Worm (Caenorhabditis elegans): ENCODE results near the gene T22G5.1.

ce11 chrV:13904446-13904845, 27.8 kb downstream of the T22G5.1 start, which contains the start of gene stdh-3:
- TF ChIP-seq snpc-4 (tag; optimal IDR thresholded peaks at IDR 0.05): no peak
- TF ChIP-seq nhr-237 (tag; optimal IDR thresholded peaks at IDR 0.05): no peak
- TF ChIP-seq lin-39 (tag; optimal IDR thresholded peaks at IDR 0.05): no peak
- TF ChIP-seq nhr-11 (tag; optimal IDR thresholded peaks at IDR 0.05): no peak
- no peak for TF ChIP-seq ztf-11 (tag; optimal IDR thresholded peaks at IDR 0.05)
- no peak for TF ChIP-seq ceh-82 (tag; optimal IDR thresholded peaks at IDR 0.05)
- no peak for TF ChIP-seq F13H6.1 (tag; optimal IDR thresholded peaks at IDR 0.05)
- TF ChIP-seq unc-62 (GFP tag; optimal IDR thresholded peaks at IDR 0.05): no peak
- TF ChIP-seq fos-1 (tag; optimal IDR thresholded peaks at IDR 0.05): no peak
- TF ChIP-seq lin-13 (GFP tag; optimal IDR thresholded peaks at IDR 0.05): no peak
- TF ChIP-seq zag-1 (tag; optimal IDR thresholded peaks at IDR 0.05): no peak
